Worm (Caenorhabditis elegans) whole organism, L2 larva: ENCODE measurements around the gene hsp-60.

Source experiments
- ceh-82 ChIP-seq: fragments of 150-350 bp; optimal IDR thresholded peaks from 2 replicates; lab custom pipeline; 2014; ENCODE audit warnings: missing biosample characterization, missing genetic modification characterization
- dmd-4 ChIP-seq: sonication (generic microtip); optimal IDR thresholded peaks from 2 replicates; lab custom pipeline; 2017; ENCODE audit warnings: missing biosample characterization, missing genetic modification characterization
- egl-27 ChIP-seq: sonication (generic microtip); optimal IDR thresholded peaks from 3 replicates; lab custom pipeline; 2017; ENCODE audit warnings: missing biosample characterization, missing genetic modification reagents, missing genetic modification characterization
- nhr-21 ChIP-seq: fragments of 150-350 bp; optimal IDR thresholded peaks from 2 replicates; lab custom pipeline; 2014; ENCODE audit warnings: missing biosample characterization, missing genetic modification characterization
- nhr-237 ChIP-seq: fragments of 150-350 bp; optimal IDR thresholded peaks from 2 replicates; lab custom pipeline; 2014; ENCODE audit warnings: missing biosample characterization, missing genetic modification characterization
- nhr-25 ChIP-seq: fragments of 150-350 bp; sonication (generic microtip); optimal IDR thresholded peaks from 3 replicates; lab custom pipeline; 2014; ENCODE audit warnings: missing biosample characterization, missing genetic modification characterization
- unc-55 ChIP-seq: fragments of 150-350 bp; sonication (generic microtip); optimal IDR thresholded peaks from 3 replicates; lab custom pipeline; 2014; ENCODE audit warnings: missing biosample characterization, missing genetic modification reagents, missing genetic modification characterization
- unc-62 ChIP-seq: fragments of 150-350 bp; optimal IDR thresholded peaks from 2 replicates; lab custom pipeline; 2014; ENCODE audit warnings: missing biosample characterization, missing genetic modification reagents, missing genetic modification characterization
- ztf-1 ChIP-seq: fragments of 200-800 bp; sonication (Bioruptor generic); conservative IDR thresholded peaks from 2 replicates; pipeline ENCODE4 v1.3.6; 2022; ENCODE audit warnings: missing genetic modification characterization, missing compliant biosample characterization
- ztf-11 ChIP-seq: sonication (generic microtip); optimal IDR thresholded peaks from 2 replicates; lab custom pipeline; 2017; ENCODE audit warnings: missing biosample characterization, missing genetic modification characterization

ce11 chrIII:1579001-1579400, 40.5 kb upstream of the hsp-60 start:
- TF ChIP-seq nhr-237 (tag; lab: Kevin White, UChicago) (no peak), nhr-25 (no peak), ceh-82 (no peak), dmd-4 (tag; lab: Kevin White, UChicago) (no peak), unc-55 (GFP tag; lab: Kevin White, UChicago) (no peak), egl-27 (no peak), ztf-11 (tag; lab: Kevin White, UChicago) (no peak), ztf-1 (no peak), nhr-21 (no peak), unc-62 (GFP tag; lab: Kevin White, UChicago) (no peak)
